Worm (Caenorhabditis elegans) whole organism, midembryonic: Measurements from ENCODE around the gene F49E10.2.

Experiments used
- cog-1 ChIP-seq: sonication (generic microtip); optimal IDR thresholded peaks from 2 replicates; lab custom pipeline; 2016; ENCODE audit warnings: missing genetic modification characterization, missing compliant biosample characterization
- flt-1 ChIP-seq: fragments of 200-800 bp; sonication (Bioruptor generic); IDR thresholded peaks from 2 replicates; pipeline ENCODE4 v1.3.6; 2022; ENCODE audit warnings: missing genetic modification characterization, missing compliant biosample characterization

- no peak for TF ChIP-seq cog-1
- TF ChIP-seq flt-1 (GFP tag; lab: Robert Waterston, UW), result no peak
These were observed 33.5 kb downstream of the F49E10.2 start for ce11 chrX:5923672-5924071.
